Worm (Caenorhabditis elegans) whole organism, late embryonic: ENCODE data around the gene C36E8.4.

ENCODE experiments used
- C08G9.2 ChIP-seq: sonication (generic microtip); optimal IDR thresholded peaks from 2 replicates; lab custom pipeline; 2016; ENCODE audit warnings: mild to moderate bottlenecking, missing genetic modification characterization, moderate library complexity, missing compliant biosample characterization
- C38D4.7 ChIP-seq: fragments of 200-800 bp; sonication (Bioruptor generic); optimal IDR thresholded peaks from 2 replicates; lab custom pipeline; 2018; ENCODE audit warnings: mild to moderate bottlenecking, missing genetic modification characterization, moderate library complexity, missing compliant biosample characterization
- F13H6.1 ChIP-seq: sonication (generic microtip); optimal IDR thresholded peaks from 2 replicates; lab custom pipeline; 2016; ENCODE audit warnings: missing genetic modification characterization, missing compliant biosample characterization
- K02D7.2 ChIP-seq: sonication (generic microtip); optimal IDR thresholded peaks from 2 replicates; lab custom pipeline; 2017; ENCODE audit warnings: mild to moderate bottlenecking, missing genetic modification characterization, missing compliant biosample characterization
- K09A11.1 ChIP-seq: sonication (generic microtip); optimal IDR thresholded peaks from 2 replicates; lab custom pipeline; 2017; ENCODE audit warnings: antibody characterized with exemption, mild to moderate bottlenecking, missing genetic modification characterization, missing compliant biosample characterization; ENCODE audit not compliant: insufficient read depth
- Y22D7AL.16 ChIP-seq: sonication (generic microtip); optimal IDR thresholded peaks from 2 replicates; lab custom pipeline; 2016; ENCODE audit warnings: missing genetic modification characterization, missing compliant biosample characterization
- ama-1 ChIP-seq: fragments of 150-350 bp; optimal IDR thresholded peaks from 2 replicates; lab custom pipeline; 2014
- ceh-18 ChIP-seq: sonication (generic microtip); optimal IDR thresholded peaks from 2 replicates; lab custom pipeline; 2016; ENCODE audit warnings: missing genetic modification characterization, missing compliant biosample characterization
- ceh-19 ChIP-seq: fragments of 200-800 bp; sonication (Bioruptor generic); optimal IDR thresholded peaks from 2 replicates; lab custom pipeline; 2018; ENCODE audit warnings: mild to moderate bottlenecking, missing genetic modification characterization, missing compliant biosample characterization
- ceh-2 ChIP-seq: sonication (generic microtip); optimal IDR thresholded peaks from 2 replicates; lab custom pipeline; 2016; ENCODE audit warnings: missing genotype, missing genetic modification characterization, missing compliant biosample characterization
- ceh-22 ChIP-seq: sonication (generic microtip); optimal IDR thresholded peaks from 2 replicates; lab custom pipeline; 2017; ENCODE audit warnings: missing biosample characterization, missing genetic modification characterization
- ceh-24 ChIP-seq: sonication (generic microtip); optimal IDR thresholded peaks from 2 replicates; lab custom pipeline; 2016; ENCODE audit warnings: mild to moderate bottlenecking, missing genetic modification characterization, missing compliant biosample characterization
- ceh-31 ChIP-seq: sonication (generic microtip); optimal IDR thresholded peaks from 2 replicates; lab custom pipeline; 2016; ENCODE audit warnings: missing genetic modification characterization, missing compliant biosample characterization
- ceh-45 ChIP-seq: fragments of 200-800 bp; sonication (Bioruptor generic); IDR thresholded peaks from 2 replicates; pipeline ENCODE4 v1.3.6; 2022; ENCODE audit warnings: missing genetic modification reagents, missing genetic modification characterization, missing compliant biosample characterization
- ceh-48 ChIP-seq: sonication (generic microtip); optimal IDR thresholded peaks from 2 replicates; lab custom pipeline; 2016; ENCODE audit warnings: missing genetic modification characterization, inconsistent platforms, missing compliant biosample characterization
- ceh-9 ChIP-seq: sonication (generic microtip); optimal IDR thresholded peaks from 2 replicates; lab custom pipeline; 2016; ENCODE audit warnings: mild to moderate bottlenecking, missing genetic modification characterization, inconsistent platforms, missing compliant biosample characterization
- che-1 ChIP-seq: sonication (generic microtip); optimal IDR thresholded peaks from 2 replicates; lab custom pipeline; 2016; ENCODE audit warnings: mild to moderate bottlenecking, missing genetic modification characterization, missing compliant biosample characterization
- dmd-4 ChIP-seq: sonication (generic microtip); optimal IDR thresholded peaks from 2 replicates; lab custom pipeline; 2016; ENCODE audit warnings: borderline replicate concordance, missing genetic modification characterization, missing compliant biosample characterization
- elt-2 ChIP-seq: sonication (generic microtip); optimal IDR thresholded peaks from 2 replicates; lab custom pipeline; 2016; ENCODE audit warnings: missing genetic modification reagents, missing genetic modification characterization, missing compliant biosample characterization
- gmeb-2 ChIP-seq: sonication (generic microtip); optimal IDR thresholded peaks from 2 replicates; lab custom pipeline; 2016; ENCODE audit warnings: missing genetic modification characterization, inconsistent platforms, missing compliant biosample characterization
- lin-11 ChIP-seq: fragments of 200-800 bp; sonication (Bioruptor generic); optimal IDR thresholded peaks from 2 replicates; lab custom pipeline; 2018; ENCODE audit warnings: mild to moderate bottlenecking, missing genetic modification characterization, missing compliant biosample characterization
- mec-3 ChIP-seq: sonication (generic microtip); optimal IDR thresholded peaks from 2 replicates; lab custom pipeline; 2016; ENCODE audit warnings: borderline replicate concordance, missing genetic modification characterization, missing compliant biosample characterization
- nhr-11 ChIP-seq: fragments of 150-350 bp; optimal IDR thresholded peaks from 2 replicates; lab custom pipeline; 2014; ENCODE audit warnings: missing biosample characterization, missing genetic modification characterization
- nhr-232 ChIP-seq: sonication (generic microtip); optimal IDR thresholded peaks from 2 replicates; lab custom pipeline; 2016; ENCODE audit warnings: missing genetic modification characterization, missing compliant biosample characterization
- npax-4 ChIP-seq: sonication (generic microtip); optimal IDR thresholded peaks from 2 replicates; lab custom pipeline; 2016; ENCODE audit warnings: missing genetic modification characterization, missing compliant biosample characterization
- odd-2 ChIP-seq: sonication (generic microtip); optimal IDR thresholded peaks from 2 replicates; lab custom pipeline; 2017; ENCODE audit warnings: antibody characterized with exemption, mild to moderate bottlenecking, missing genetic modification characterization, missing compliant biosample characterization
- pag-3 ChIP-seq: sonication (generic microtip); optimal IDR thresholded peaks from 2 replicates; lab custom pipeline; 2016; ENCODE audit warnings: missing compliant biosample characterization, missing genetic modification characterization, borderline replicate concordance
- pat-9 ChIP-seq: fragments of 200-800 bp; sonication (Bioruptor generic); optimal IDR thresholded peaks from 2 replicates; lab custom pipeline; 2018; ENCODE audit warnings: mild to moderate bottlenecking, missing genetic modification characterization, moderate library complexity, missing compliant biosample characterization
- pax-1 ChIP-seq: fragments of 150-350 bp; optimal IDR thresholded peaks from 2 replicates; lab custom pipeline; 2014; ENCODE audit warnings: missing biosample characterization, missing genetic modification characterization
- pha-2 ChIP-seq: sonication (generic microtip); optimal IDR thresholded peaks from 2 replicates; lab custom pipeline; 2017; ENCODE audit warnings: mild to moderate bottlenecking, missing genetic modification characterization, missing compliant biosample characterization
- pha-4 ChIP-seq: fragments of 150-350 bp; optimal IDR thresholded peaks from 2 replicates; lab custom pipeline; 2018; ENCODE audit warnings: missing biosample characterization, missing genetic modification reagents, missing genetic modification characterization
- ref-2 ChIP-seq: sonication (generic microtip); optimal IDR thresholded peaks from 2 replicates; lab custom pipeline; 2016; ENCODE audit warnings: missing genetic modification characterization, missing compliant biosample characterization
- rnt-1 ChIP-seq: sonication (generic microtip); optimal IDR thresholded peaks from 2 replicates; lab custom pipeline; 2016; ENCODE audit warnings: missing genetic modification characterization, missing compliant biosample characterization
- sdc-2 ChIP-seq: sonication (generic microtip); optimal IDR thresholded peaks from 2 replicates; lab custom pipeline; 2016; ENCODE audit warnings: missing genotype, missing genetic modification characterization, missing compliant biosample characterization
- sox-2 ChIP-seq: fragments of 200-800 bp; sonication (Bioruptor generic); IDR thresholded peaks from 2 replicates; pipeline ENCODE4 v1.3.6; 2022; ENCODE audit warnings: missing genetic modification reagents, missing genetic modification characterization, missing compliant biosample characterization
- syd-9 ChIP-seq: sonication (generic microtip); optimal IDR thresholded peaks from 2 replicates; lab custom pipeline; 2016; ENCODE audit warnings: mild to moderate bottlenecking, missing genetic modification characterization, moderate library complexity, missing compliant biosample characterization
- tbx-7 ChIP-seq: sonication (generic microtip); optimal IDR thresholded peaks from 2 replicates; lab custom pipeline; 2016; ENCODE audit warnings: missing genotype, missing genetic modification characterization, missing compliant biosample characterization
- ttx-3 ChIP-seq: sonication (generic microtip); optimal IDR thresholded peaks from 2 replicates; lab custom pipeline; 2016; ENCODE audit warnings: missing genetic modification reagents, missing genetic modification characterization, missing compliant biosample characterization
- unc-3 ChIP-seq, 2 experiments: fragments of 200-800 bp in 1 of 2; sonication (Bioruptor generic) in 1 of 2; sonication (generic microtip) in 1 of 2; conservative IDR thresholded peaks in 1 of 2; optimal IDR thresholded peaks in 1 of 2; 2 replicates each; pipeline versions ENCODE4 v1.3.6 to Lab custom; 2016 to 2022; ENCODE audit warnings: missing compliant biosample characterization in 2 of 2, missing genetic modification characterization in 2 of 2, missing genetic modification reagents in 1 of 2
- unc-42 ChIP-seq: sonication (generic microtip); optimal IDR thresholded peaks from 2 replicates; lab custom pipeline; 2016; ENCODE audit warnings: missing genotype, missing genetic modification characterization, missing compliant biosample characterization
- unc-55 ChIP-seq: sonication (generic microtip); optimal IDR thresholded peaks from 2 replicates; lab custom pipeline; 2017; ENCODE audit warnings: missing biosample characterization, missing genetic modification reagents, missing genetic modification characterization
- unc-86 ChIP-seq: sonication (generic microtip); optimal IDR thresholded peaks from 2 replicates; lab custom pipeline; 2016; ENCODE audit warnings: missing genetic modification characterization, missing compliant biosample characterization
- zip-5 ChIP-seq: sonication (generic microtip); optimal IDR thresholded peaks from 2 replicates; lab custom pipeline; 2016; ENCODE audit warnings: missing genetic modification characterization, missing compliant biosample characterization
- ztf-16 ChIP-seq: sonication (generic microtip); optimal IDR thresholded peaks from 2 replicates; lab custom pipeline; 2017; ENCODE audit warnings: missing genetic modification characterization, missing compliant biosample characterization

Gene C36E8.4

ce11 chrIII:4010987-4011386, 1.1 kb upstream of the C36E8.4 start:
- TF ChIP-seq ama-1 (lab: Kevin White, UChicago) (no peak), syd-9 (tag; lab: Kevin White, UChicago) (no peak), sdc-2 (no peak), F13H6.1 (tag; lab: Kevin White, UChicago) (no peak), ztf-16 (no peak), mec-3 (no peak), lin-11 (no peak), ceh-24 (tag; lab: Kevin White, UChicago) (no peak), C38D4.7 (GFP tag; lab: Kevin White, UChicago) (no peak), Y22D7AL.16 (tag; lab: Kevin White, UChicago) (no peak), pha-4 (no peak), elt-2 (no peak), rnt-1 (no peak)

- no peak for TF ChIP-seq ceh-45
- TF ChIP-seq tbx-7 = no peak
- no peak for TF ChIP-seq zip-5 (tag; lab: Kevin White, UChicago)
- TF ChIP-seq K09A11.1 (tag; lab: Kevin White, UChicago) = no peak
- TF ChIP-seq ceh-9 (tag; lab: Kevin White, UChicago) = no peak
- no peak for TF ChIP-seq ttx-3 (tag; lab: Kevin White, UChicago)
- TF ChIP-seq ceh-48 (tag; lab: Kevin White, UChicago) = no peak
- no peak for TF ChIP-seq unc-42 (tag; lab: Kevin White, UChicago)
These were observed 925 bp downstream of the C36E8.4 start for ce11 chrIII:4013061-4013460.

ce11 chrIII:4015382-4015986, 3.3 kb downstream of the C36E8.4 start:
- TF ChIP-seq nhr-11 (tag; lab: Kevin White, UChicago) (no peak), che-1 (tag; lab: Kevin White, UChicago) (no peak), dmd-4 (tag; lab: Kevin White, UChicago) (no peak), npax-4 (no peak), unc-55 (GFP tag; lab: Kevin White, UChicago) (no peak), K02D7.2 (no peak), gmeb-2 (tag; lab: Kevin White, UChicago) (no peak), K09A11.1 (tag; lab: Kevin White, UChicago) (no peak)

ce11 chrIII:4017527-4017926, 5.4 kb downstream of the C36E8.4 start, which contains the start of gene tbb-2:
Gene tbb-2 (minus strand): TSS chrIII:4017627.
- TF ChIP-seq ceh-18 (no peak), K09A11.1 (tag; lab: Kevin White, UChicago) (no peak), ttx-3 (tag; lab: Kevin White, UChicago) (no peak)

- TF ChIP-seq ceh-31 (tag; lab: Kevin White, UChicago) (peak; percentile 8), ceh-9 (tag; lab: Kevin White, UChicago) (no peak), C08G9.2 (tag; lab: Kevin White, UChicago) (no peak), C38D4.7 (GFP tag; lab: Kevin White, UChicago) (peak; percentile 8), pha-4 (no peak), Y22D7AL.16 (tag; lab: Kevin White, UChicago) (no peak), unc-86 (tag; lab: Kevin White, UChicago) (no peak), ref-2 (tag; lab: Kevin White, UChicago) (no peak), ceh-2 (tag; lab: Kevin White, UChicago) (no peak), unc-42 (tag; lab: Kevin White, UChicago) (peak; percentile 50), gmeb-2 (tag; lab: Kevin White, UChicago) (no peak), pag-3 (tag; lab: Kevin White, UChicago) (no peak), ceh-19 (no peak), mec-3 (no peak), pax-1 (tag; lab: Kevin White, UChicago) (no peak), ceh-48 (tag; lab: Kevin White, UChicago) (peak; percentile 36), ceh-22 (tag; lab: Kevin White, UChicago) (no peak), pha-2 (tag; lab: Kevin White, UChicago) (no peak), pat-9 (tag; lab: Kevin White, UChicago) (no peak), sox-2 (GFP tag; lab: Robert Waterston, UW) (no peak), ceh-24 (tag; lab: Kevin White, UChicago) (no peak), F13H6.1 (tag; lab: Kevin White, UChicago) (no peak), unc-3 (GFP tag; conservative IDR thresholded peaks at IDR 0.05; lab: Robert Waterston, UW) (no peak), unc-3 (tag; optimal IDR thresholded peaks at IDR 0.05; lab: Kevin White, UChicago) (peak; percentile 5), odd-2 (tag; lab: Kevin White, UChicago) (no peak), nhr-232 (tag; lab: Kevin White, UChicago) (no peak)
These were observed 6.0 kb downstream of the C36E8.4 start for ce11 chrIII:4018095-4018498.
